Worm (Caenorhabditis elegans): ENCODE results near the gene R02D5.1.

Gene R02D5.1

ce11 chrV:14546569-14546968 is 38.5 kb downstream of the R02D5.1 start, which contains the start of gene C53A5.13:
C53A5.13 (plus strand) TSS chrV:14546869.
- no peak for TF ChIP-seq T22C8.4 (GFP tag; IDR thresholded peaks at IDR 0.05)
- no peak for TF ChIP-seq med-1 (GFP tag; optimal IDR thresholded peaks at IDR 0.05; ENCODE audit: insufficient read depth)
- no peak for TF ChIP-seq ztf-23 (GFP tag; IDR thresholded peaks at IDR 0.05)
- no peak for TF ChIP-seq tab-1 (GFP tag; IDR thresholded peaks at IDR 0.05)
- TF ChIP-seq cog-1 (tag; optimal IDR thresholded peaks at IDR 0.05) = no peak
- TF ChIP-seq ztf-29 (GFP tag; IDR thresholded peaks at IDR 0.05) = no peak
- no peak for TF ChIP-seq flt-1 (GFP tag; IDR thresholded peaks at IDR 0.05)
- TF ChIP-seq klf-2 (GFP tag; conservative IDR thresholded peaks at IDR 0.05) = no peak
- no peak for TF ChIP-seq ref-1 (GFP tag; conservative IDR thresholded peaks at IDR 0.05)

- no peak for TF ChIP-seq cog-1 (tag; optimal IDR thresholded peaks at IDR 0.05)
- no peak for TF ChIP-seq klf-2 (GFP tag; conservative IDR thresholded peaks at IDR 0.05)
- no peak for TF ChIP-seq med-1 (GFP tag; optimal IDR thresholded peaks at IDR 0.05; ENCODE audit: insufficient read depth)
- TF ChIP-seq ztf-29 (GFP tag; IDR thresholded peaks at IDR 0.05) = no peak
- no peak for TF ChIP-seq tab-1 (GFP tag; IDR thresholded peaks at IDR 0.05)
- no peak for TF ChIP-seq flt-1 (GFP tag; IDR thresholded peaks at IDR 0.05)
- no peak for TF ChIP-seq ref-1 (GFP tag; conservative IDR thresholded peaks at IDR 0.05)
- no peak for TF ChIP-seq T22C8.4 (GFP tag; IDR thresholded peaks at IDR 0.05)
Measured at ce11 chrV:14548510-14548909, 40.5 kb downstream of the R02D5.1 start.

- no peak for TF ChIP-seq ref-1 (GFP tag; conservative IDR thresholded peaks at IDR 0.05)
- TF ChIP-seq T22C8.4 (GFP tag; IDR thresholded peaks at IDR 0.05) = no peak
- TF ChIP-seq tab-1 (GFP tag; IDR thresholded peaks at IDR 0.05) = no peak
- TF ChIP-seq ztf-23 (GFP tag; IDR thresholded peaks at IDR 0.05) = no peak
- no peak for TF ChIP-seq ztf-29 (GFP tag; IDR thresholded peaks at IDR 0.05)
- no peak for TF ChIP-seq flt-1 (GFP tag; IDR thresholded peaks at IDR 0.05)
- TF ChIP-seq klf-2 (GFP tag; conservative IDR thresholded peaks at IDR 0.05) = no peak
- no peak for TF ChIP-seq med-1 (GFP tag; optimal IDR thresholded peaks at IDR 0.05; ENCODE audit: insufficient read depth)
- no peak for TF ChIP-seq cog-1 (tag; optimal IDR thresholded peaks at IDR 0.05)
Measured at ce11 chrV:14556187-14556586, 48.1 kb downstream of the R02D5.1 start, which contains the start of gene srg-47. srg-47 (minus strand) TSS chrV:14556287.

ce11 chrV:14558757-14559156 is 50.7 kb downstream of the R02D5.1 start, which contains the start of gene C53A5.9:
C53A5.9 (minus strand) TSS chrV:14558857.
- no peak for TF ChIP-seq med-1 (GFP tag; optimal IDR thresholded peaks at IDR 0.05; ENCODE audit: insufficient read depth)
- no peak for TF ChIP-seq ref-1 (GFP tag; conservative IDR thresholded peaks at IDR 0.05)
- no peak for TF ChIP-seq ztf-23 (GFP tag; IDR thresholded peaks at IDR 0.05)
- no peak for TF ChIP-seq klf-2 (GFP tag; conservative IDR thresholded peaks at IDR 0.05)
- no peak for TF ChIP-seq T22C8.4 (GFP tag; IDR thresholded peaks at IDR 0.05)
